Worm (Caenorhabditis elegans) whole organism, L4 larva: Measurements from ENCODE around the gene unc-43.

Source experiments
- F10B5.3 ChIP-seq: sonication (generic microtip); optimal IDR thresholded peaks from 2 replicates; lab custom pipeline; 2016; ENCODE audit warnings: mild to moderate bottlenecking, missing genetic modification characterization, missing compliant biosample characterization
- F26F4.8 ChIP-seq: fragments of 200-800 bp; sonication (Bioruptor generic); conservative IDR thresholded peaks from 2 replicates; pipeline ENCODE4 v1.3.6; 2022; ENCODE audit warnings: missing genetic modification characterization, missing compliant biosample characterization
- F44E2.7 ChIP-seq: fragments of 200-800 bp; sonication (Bioruptor generic); IDR thresholded peaks from 2 replicates; pipeline ENCODE4 v2.1.2; 2022; ENCODE audit warnings: missing genetic modification characterization, missing compliant biosample characterization
- R02D3.7 ChIP-seq: fragments of 150-350 bp; sonication (generic microtip); optimal IDR thresholded peaks from 3 replicates; lab custom pipeline; 2014; ENCODE audit warnings: missing biosample characterization, missing genetic modification characterization
- T26A8.4 ChIP-seq: fragments of 200-800 bp; sonication (Bioruptor generic); IDR thresholded peaks from 2 replicates; pipeline ENCODE4 v1.3.6; 2022; ENCODE audit warnings: missing genetic modification characterization, missing compliant biosample characterization
- Y105C5A.15 ChIP-seq: fragments of 200-800 bp; sonication (Bioruptor generic); IDR thresholded peaks from 2 replicates; pipeline ENCODE4 v1.3.6; 2022; ENCODE audit warnings: missing genetic modification characterization, missing compliant biosample characterization
- aha-1 ChIP-seq: fragments of 150-350 bp; peaks from one replicate; lab custom pipeline; 2014; ENCODE audit warnings: missing biosample characterization, missing genetic modification characterization
- ama-1 ChIP-seq: fragments of 150-350 bp; optimal IDR thresholded peaks from 2 replicates; lab custom pipeline; 2014; ENCODE audit warnings: inconsistent platforms, mixed read lengths
- ceh-28 ChIP-seq: fragments of 150-350 bp; optimal IDR thresholded peaks from 2 replicates; lab custom pipeline; 2014; ENCODE audit warnings: missing biosample characterization, missing genetic modification reagents, missing genetic modification characterization
- ceh-44 ChIP-seq: fragments of 200-800 bp; sonication (Bioruptor generic); IDR thresholded peaks from 2 replicates; pipeline ENCODE4 v1.3.6; 2022; ENCODE audit warnings: missing genetic modification reagents, missing genetic modification characterization, missing compliant biosample characterization
- ceh-62 ChIP-seq: sonication (generic microtip); optimal IDR thresholded peaks from 2 replicates; lab custom pipeline; 2017; ENCODE audit warnings: missing biosample characterization, missing genetic modification characterization
- daf-16 ChIP-seq, 3 experiments: sonication (generic microtip); optimal IDR thresholded peaks; 2 replicates each; lab custom pipeline; 2016 to 2017; ENCODE audit warnings: missing genetic modification characterization in 3 of 3, missing genetic modification reagents in 3 of 3, mild to moderate bottlenecking in 2 of 3, missing compliant biosample characterization in 2 of 3, missing biosample characterization in 1 of 3, moderate library complexity in 1 of 3
- daf-8 ChIP-seq: fragments of 200-800 bp; sonication (Bioruptor generic); IDR thresholded peaks from 2 replicates; pipeline ENCODE4 v1.3.6; 2022; ENCODE audit warnings: missing genetic modification characterization, missing compliant biosample characterization
- dmd-8 ChIP-seq: fragments of 200-800 bp; sonication (Bioruptor generic); IDR thresholded peaks from 2 replicates; pipeline ENCODE4 v1.3.6; 2022; ENCODE audit warnings: missing genetic modification characterization, missing compliant biosample characterization
- dmd-9 ChIP-seq: fragments of 200-800 bp; sonication (Bioruptor generic); IDR thresholded peaks from 2 replicates; pipeline ENCODE4 v1.3.6; 2022; ENCODE audit warnings: missing genetic modification reagents, missing genetic modification characterization, missing compliant biosample characterization
- duxl-1 ChIP-seq: sonication (generic microtip); optimal IDR thresholded peaks from 2 replicates; lab custom pipeline; 2016; ENCODE audit warnings: mild to moderate bottlenecking, missing genetic modification characterization, moderate library complexity, missing compliant biosample characterization; ENCODE audit not compliant: poor library complexity
- dve-1 ChIP-seq: sonication (generic microtip); optimal IDR thresholded peaks from 2 replicates; lab custom pipeline; 2017; ENCODE audit warnings: antibody characterized with exemption, mild to moderate bottlenecking, missing genetic modification characterization, missing compliant biosample characterization; ENCODE audit not compliant: insufficient read depth
- fkh-10 ChIP-seq: fragments of 150-350 bp; optimal IDR thresholded peaks from 2 replicates; lab custom pipeline; 2014; ENCODE audit warnings: missing biosample characterization, missing genetic modification reagents, missing genetic modification characterization
- gei-8 ChIP-seq: fragments of 200-800 bp; sonication (Bioruptor generic); optimal IDR thresholded peaks from 2 replicates; lab custom pipeline; 2018; ENCODE audit warnings: mild to moderate bottlenecking, missing genetic modification characterization, missing compliant biosample characterization
- jun-1 ChIP-seq: fragments of 150-350 bp; optimal IDR thresholded peaks from 2 replicates; lab custom pipeline; 2014; ENCODE audit warnings: missing biosample characterization, missing genetic modification reagents, missing genetic modification characterization
- lim-7 ChIP-seq: fragments of 200-800 bp; sonication (Bioruptor generic); IDR thresholded peaks from 2 replicates; pipeline ENCODE4 v1.3.6; 2022; ENCODE audit warnings: missing genetic modification characterization, missing compliant biosample characterization
- lin-1 ChIP-seq: fragments of 200-800 bp; sonication (Bioruptor generic); IDR thresholded peaks from 2 replicates; pipeline ENCODE4 v1.3.6; 2022; ENCODE audit warnings: missing genetic modification reagents, missing genetic modification characterization, missing compliant biosample characterization
- lin-29 ChIP-seq: fragments of 200-800 bp; sonication (Bioruptor generic); IDR thresholded peaks from 2 replicates; pipeline ENCODE4 v1.3.6; 2022; ENCODE audit warnings: missing genetic modification reagents, missing genetic modification characterization, missing compliant biosample characterization
- lin-38 ChIP-seq: fragments of 200-800 bp; sonication (Bioruptor generic); IDR thresholded peaks from 2 replicates; pipeline ENCODE4 v1.3.6; 2022; ENCODE audit warnings: missing genetic modification reagents, missing genetic modification characterization, missing compliant biosample characterization
- lir-3 ChIP-seq: sonication (generic microtip); optimal IDR thresholded peaks from 2 replicates; lab custom pipeline; 2016; ENCODE audit warnings: mild to moderate bottlenecking, missing genetic modification characterization, missing compliant biosample characterization
- lsy-2 ChIP-seq, 2 experiments: fragments of 150-350 bp in 1 of 2; sonication (generic microtip) in 1 of 2; optimal IDR thresholded peaks; 2 replicates each; lab custom pipeline; 2014 to 2017; ENCODE audit warnings: missing biosample characterization in 2 of 2, missing genetic modification characterization in 2 of 2
- madf-5 ChIP-seq, 2 experiments: fragments of 200-800 bp; sonication (Bioruptor generic); IDR thresholded peaks; 2 replicates each; pipeline ENCODE4 v1.3.6; 2022; ENCODE audit warnings: missing compliant biosample characterization in 2 of 2, missing genetic modification characterization in 2 of 2
- mes-2 ChIP-seq: sonication (generic microtip); optimal IDR thresholded peaks from 2 replicates; lab custom pipeline; 2016; ENCODE audit warnings: missing genotype, mild to moderate bottlenecking, missing genetic modification characterization, missing compliant biosample characterization; ENCODE audit not compliant: poor library complexity, severe bottlenecking
- mxl-2 ChIP-seq: fragments of 200-800 bp; sonication (Bioruptor generic); conservative IDR thresholded peaks from 2 replicates; pipeline ENCODE4 v1.3.6; 2022; ENCODE audit warnings: missing genetic modification reagents, missing genetic modification characterization, missing compliant biosample characterization
- mxl-3 ChIP-seq: fragments of 200-800 bp; sonication (Bioruptor generic); optimal IDR thresholded peaks from 2 replicates; lab custom pipeline; 2018; ENCODE audit warnings: mild to moderate bottlenecking, missing genetic modification characterization, missing compliant biosample characterization
- nhr-11 ChIP-seq: fragments of 150-350 bp; optimal IDR thresholded peaks from 2 replicates; lab custom pipeline; 2014; ENCODE audit warnings: missing biosample characterization, missing genetic modification characterization
- nhr-237 ChIP-seq: sonication (generic microtip); optimal IDR thresholded peaks from 2 replicates; lab custom pipeline; 2017; ENCODE audit warnings: missing biosample characterization, missing genetic modification characterization
- nhr-28 ChIP-seq: fragments of 150-350 bp; optimal IDR thresholded peaks from 2 replicates; lab custom pipeline; 2014; ENCODE audit warnings: missing biosample characterization, missing genetic modification characterization
- nhr-76 ChIP-seq: fragments of 150-350 bp; optimal IDR thresholded peaks from 2 replicates; lab custom pipeline; 2014; ENCODE audit warnings: missing biosample characterization, missing genetic modification characterization
- php-3 ChIP-seq: fragments of 200-800 bp; sonication (Bioruptor generic); IDR thresholded peaks from 2 replicates; pipeline ENCODE4 v1.3.6; 2022; ENCODE audit warnings: missing genetic modification reagents, missing genetic modification characterization, missing compliant biosample characterization
- pqm-1 ChIP-seq: sonication (generic microtip); optimal IDR thresholded peaks from 2 replicates; lab custom pipeline; 2017; ENCODE audit warnings: missing biosample characterization, missing genetic modification characterization
- set-16 ChIP-seq: fragments of 200-800 bp; sonication (Bioruptor generic); IDR thresholded peaks from 2 replicates; pipeline ENCODE4 v1.3.6; 2022; ENCODE audit warnings: missing genetic modification reagents, missing genetic modification characterization, missing compliant biosample characterization
- skn-1 ChIP-seq: fragments of 150-350 bp; optimal IDR thresholded peaks from 2 replicates; lab custom pipeline; 2014; ENCODE audit warnings: missing biosample characterization, missing genetic modification characterization
- snpc-4 ChIP-seq: fragments of 150-350 bp; optimal IDR thresholded peaks from 2 replicates; lab custom pipeline; 2014; ENCODE audit warnings: missing biosample characterization, missing genetic modification characterization
- spr-1 ChIP-seq: sonication (generic microtip); optimal IDR thresholded peaks from 2 replicates; lab custom pipeline; 2016; ENCODE audit warnings: mild to moderate bottlenecking, missing genetic modification characterization, missing compliant biosample characterization
- spr-3 ChIP-seq: fragments of 200-800 bp; sonication (Bioruptor generic); optimal IDR thresholded peaks from 2 replicates; lab custom pipeline; 2018; ENCODE audit warnings: mild to moderate bottlenecking, missing genetic modification characterization, missing compliant biosample characterization
- tag-97 ChIP-seq: fragments of 200-800 bp; sonication (Bioruptor generic); IDR thresholded peaks from 2 replicates; pipeline ENCODE4 v1.3.6; 2022; ENCODE audit warnings: missing genetic modification characterization, missing compliant biosample characterization
- unc-130 ChIP-seq: sonication (generic microtip); optimal IDR thresholded peaks from 2 replicates; lab custom pipeline; 2016; ENCODE audit warnings: missing genetic modification reagents, missing genetic modification characterization, missing compliant biosample characterization
- unc-39 ChIP-seq: sonication (generic microtip); optimal IDR thresholded peaks from 2 replicates; lab custom pipeline; 2017; ENCODE audit warnings: missing biosample characterization, missing genetic modification characterization
- unc-62 ChIP-seq, 3 experiments: fragments of 150-350 bp in 1 of 3; sonication (generic microtip); optimal IDR thresholded peaks in 2 of 3; peaks in 1 of 3; 1 replicate in 1 of 3; 2 replicates in 2 of 3; lab custom pipeline; 2014 to 2017; ENCODE audit warnings: missing biosample characterization in 3 of 3, missing genetic modification characterization in 3 of 3, missing genetic modification reagents in 3 of 3, missing genotype in 1 of 3
- vab-7 ChIP-seq: fragments of 200-800 bp; sonication (Bioruptor generic); IDR thresholded peaks from 2 replicates; pipeline ENCODE4 v1.3.6; 2022; ENCODE audit warnings: missing genetic modification reagents, missing genetic modification characterization, missing compliant biosample characterization
- zag-1 ChIP-seq: fragments of 150-350 bp; optimal IDR thresholded peaks from 2 replicates; lab custom pipeline; 2014; ENCODE audit warnings: missing biosample characterization, missing genetic modification characterization
- zfp-3 ChIP-seq: fragments of 200-800 bp; sonication (Bioruptor generic); conservative IDR thresholded peaks from 2 replicates; pipeline ENCODE4 v1.3.6; 2022; ENCODE audit warnings: missing genetic modification reagents, missing genetic modification characterization, missing compliant biosample characterization
- zip-11 ChIP-seq: fragments of 200-800 bp; sonication (Bioruptor generic); IDR thresholded peaks from 2 replicates; pipeline ENCODE4 v1.3.6; 2022; ENCODE audit warnings: missing genetic modification characterization, missing compliant biosample characterization
- ztf-7 ChIP-seq: fragments of 150-350 bp; optimal IDR thresholded peaks from 2 replicates; lab custom pipeline; 2014; ENCODE audit warnings: missing biosample characterization, missing genetic modification characterization

The unc-43 gene

DNA sequence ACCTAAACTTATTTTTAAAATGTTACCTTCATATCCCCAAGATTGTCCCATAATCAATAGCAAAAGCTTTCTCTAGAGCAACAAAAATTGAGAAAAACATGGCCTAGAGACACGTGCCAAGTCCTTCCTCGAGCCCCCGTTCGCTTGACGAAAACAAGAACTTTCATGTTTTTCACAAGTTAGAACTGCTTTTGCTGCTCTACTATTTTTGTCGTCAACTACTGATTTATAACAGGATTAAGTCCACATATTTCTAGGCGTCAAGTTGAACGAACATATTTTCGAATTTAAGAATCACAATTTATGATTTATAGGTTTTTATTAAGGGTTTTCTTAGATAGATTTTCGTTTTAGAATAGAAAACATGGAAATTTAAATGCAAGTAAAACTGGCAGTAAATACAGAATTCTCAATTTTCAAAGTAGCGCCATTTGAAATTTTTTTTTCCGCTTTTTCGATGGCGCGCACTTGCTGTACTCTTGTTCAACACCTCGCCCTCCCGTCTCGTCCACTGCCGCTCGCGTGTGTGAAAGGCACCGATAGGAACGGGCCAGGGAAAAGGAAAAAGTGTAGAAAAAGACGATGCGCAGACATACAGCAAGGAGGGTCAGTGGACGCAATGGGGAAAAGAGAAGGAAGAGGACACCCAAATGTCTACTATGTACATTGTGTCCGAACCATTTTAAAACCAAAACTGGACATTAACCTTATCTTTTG is 65.7 kb downstream of the unc-43 start, which contains the start of gene rad-51 (continued):
- TF ChIP-seq F44E2.7 (no peak), nhr-28 (peak; percentile 76), nhr-76 (no peak), daf-16 (GFP tag; optimal IDR thresholded peaks at IDR 0.05; lab: Kevin White, UChicago) (no peak), daf-16 (tag; optimal IDR thresholded peaks at IDR 0.05; lab: Kevin White, UChicago) (no peak), duxl-1 (tag; lab: Kevin White, UChicago) (no peak), pqm-1 (no peak), lin-38 (GFP tag; lab: Robert Waterston, UW) (peak; percentile 77), zfp-3 (GFP tag; lab: Robert Waterston, UW) (no peak), daf-8 (GFP tag; lab: Robert Waterston, UW) (no peak), F26F4.8 (GFP tag; lab: Robert Waterston, UW) (no peak), mxl-2 (GFP tag; lab: Robert Waterston, UW) (no peak), ztf-7 (tag; lab: Kevin White, UChicago) (peak; percentile 37), ceh-44 (GFP tag; lab: Robert Waterston, UW) (no peak), lin-1 (GFP tag; lab: Robert Waterston, UW) (no peak), lin-29 (no peak), R02D3.7 (tag; lab: Kevin White, UChicago) (no peak), aha-1 (tag; lab: Kevin White, UChicago) (peak; percentile 3), Y105C5A.15 (GFP tag; lab: Robert Waterston, UW) (no peak), dmd-9 (GFP tag; lab: Robert Waterston, UW) (no peak), skn-1 (tag; lab: Kevin White, UChicago) (no peak), unc-62 (GFP tag; optimal IDR thresholded peaks at IDR 0.05 in 1 of 2; lab: Kevin White, UChicago) (peak in 1 of 2 experiments; percentile 85), unc-62 (tag; optimal IDR thresholded peaks at IDR 0.05; lab: Kevin White, UChicago) (no peak), unc-39 (tag; lab: Kevin White, UChicago) (no peak), snpc-4 (no peak), dmd-8 (GFP tag; lab: Robert Waterston, UW) (no peak), dve-1 (tag; lab: Kevin White, UChicago) (peak; percentile 47), set-16 (GFP tag; lab: Robert Waterston, UW) (peak; percentile 17; the same call in 1 of the 2 replicates), madf-5 (GFP tag; IDR thresholded peaks at IDR 0.05; lab: Robert Waterston, UW) (no peak), nhr-11 (no peak), nhr-237 (tag; lab: Kevin White, UChicago) (no peak), tag-97 (GFP tag; lab: Robert Waterston, UW) (no peak), T26A8.4 (GFP tag; lab: Robert Waterston, UW) (peak; percentile 51), lsy-2 (tag; optimal IDR thresholded peaks at IDR 0.05; lab: Kevin White, UChicago) (peak in 1 of 2 experiments; percentile 69), zag-1 (tag; lab: Kevin White, UChicago) (no peak), fkh-10 (no peak), mxl-3 (GFP tag; lab: Kevin White, UChicago) (peak; percentile 87), vab-7 (GFP tag; lab: Robert Waterston, UW) (no peak), gei-8 (GFP tag; lab: Kevin White, UChicago) (no peak), zip-11 (no peak), lir-3 (tag; lab: Kevin White, UChicago) (no peak), ceh-28 (tag; lab: Kevin White, UChicago) (no peak), F10B5.3 (no peak), spr-1 (no peak), ceh-62 (tag; lab: Kevin White, UChicago) (no peak), mes-2 (tag; lab: Kevin White, UChicago) (peak; percentile 76), unc-130 (GFP tag; lab: Kevin White, UChicago) (no peak), lim-7 (0 out of 2 replicates have a peak, but pooled peaks have one; percentile 53), php-3 (GFP tag; lab: Robert Waterston, UW) (no peak), ama-1 (no peak), spr-3 (GFP tag; lab: Kevin White, UChicago) (no peak), jun-1 (tag; lab: Kevin White, UChicago) (peak; percentile 15)
